Worm (Caenorhabditis elegans) whole organism, L3 larva: Measurements from ENCODE around the gene Y43F8B.15.

Experiments used
- R02D3.7 ChIP-seq: fragments of 150-350 bp; optimal IDR thresholded peaks from 2 replicates; lab custom pipeline; 2014; ENCODE audit warnings: missing biosample characterization, missing genetic modification characterization
- ama-1 ChIP-seq: fragments of 150-350 bp; optimal IDR thresholded peaks from 2 replicates; lab custom pipeline; 2018
- ceh-28 ChIP-seq: fragments of 150-350 bp; optimal IDR thresholded peaks from 2 replicates; lab custom pipeline; 2014; ENCODE audit warnings: missing biosample characterization, missing genetic modification reagents, missing genetic modification characterization
- elt-1 ChIP-seq: fragments of 150-350 bp; optimal IDR thresholded peaks from 2 replicates; lab custom pipeline; 2014; ENCODE audit warnings: missing biosample characterization, missing genetic modification characterization
- eor-1 ChIP-seq, 2 experiments: fragments of 150-350 bp; optimal IDR thresholded peaks; 2 replicates each; lab custom pipeline; 2014 to 2018; ENCODE audit warnings: missing biosample characterization in 2 of 2, missing genetic modification characterization in 2 of 2
- fos-1 ChIP-seq: fragments of 150-350 bp; optimal IDR thresholded peaks from 2 replicates; lab custom pipeline; 2014; ENCODE audit warnings: missing biosample characterization, missing genetic modification characterization
- nhr-11 ChIP-seq: fragments of 150-350 bp; optimal IDR thresholded peaks from 2 replicates; lab custom pipeline; 2014; ENCODE audit warnings: missing biosample characterization, missing genetic modification characterization
- nhr-12 ChIP-seq: fragments of 150-350 bp; optimal IDR thresholded peaks from 2 replicates; lab custom pipeline; 2014; ENCODE audit warnings: missing biosample characterization, missing genetic modification characterization
- nhr-76 ChIP-seq: fragments of 150-350 bp; sonication (generic microtip); optimal IDR thresholded peaks from 5 replicates; lab custom pipeline; 2014; ENCODE audit warnings: missing biosample characterization, missing genetic modification characterization
- pha-4 ChIP-seq: fragments of 150-350 bp; optimal IDR thresholded peaks from 2 replicates; lab custom pipeline; 2014; ENCODE audit warnings: missing biosample characterization, missing genetic modification reagents, missing genetic modification characterization
- skn-1 ChIP-seq: fragments of 150-350 bp; optimal IDR thresholded peaks from 2 replicates; lab custom pipeline; 2014; ENCODE audit warnings: missing biosample characterization, missing genetic modification characterization
- tbx-2 ChIP-seq: sonication (generic microtip); optimal IDR thresholded peaks from 2 replicates; lab custom pipeline; 2016; ENCODE audit warnings: mild to moderate bottlenecking, missing genetic modification characterization, missing compliant biosample characterization
- unc-62 ChIP-seq: fragments of 150-350 bp; sonication (generic microtip); optimal IDR thresholded peaks from 4 replicates; lab custom pipeline; 2014; ENCODE audit warnings: missing biosample characterization, missing genetic modification reagents, missing genetic modification characterization
- zag-1 ChIP-seq: fragments of 150-350 bp; optimal IDR thresholded peaks from 2 replicates; lab custom pipeline; 2014; ENCODE audit warnings: missing biosample characterization, missing genetic modification characterization

- TF ChIP-seq unc-62, result no peak
- TF ChIP-seq elt-1 (tag; lab: Kevin White, UChicago), result no peak
- no peak for TF ChIP-seq pha-4 (tag; lab: Kevin White, UChicago)
- no peak for TF ChIP-seq nhr-11 (tag; lab: Kevin White, UChicago)
- TF ChIP-seq ama-1 (lab: Kevin White, UChicago), result no peak
- TF ChIP-seq R02D3.7 (tag; lab: Kevin White, UChicago), result no peak
- no peak for TF ChIP-seq ceh-28
- TF ChIP-seq skn-1 (tag; lab: Kevin White, UChicago), result no peak
- TF ChIP-seq eor-1 (tag; optimal IDR thresholded peaks at IDR 0.05; lab: Kevin White, UChicago), result no peak
- TF ChIP-seq nhr-76 (tag; lab: Kevin White, UChicago), result no peak
- TF ChIP-seq nhr-12, result no peak
- TF ChIP-seq tbx-2 (tag; lab: Kevin White, UChicago), result no peak
- no peak for TF ChIP-seq zag-1 (tag; lab: Kevin White, UChicago)
- TF ChIP-seq fos-1 (tag; lab: Kevin White, UChicago), result no peak
These were observed 45.4 kb downstream of the Y43F8B.15 start, which contains the start of the genes C25F9.4 and C25F9.9 for ce11 chrV:19416475-19416874.
